Fruit fly (Drosophila melanogaster) whole organism, wandering third instar larva: Measurements from ENCODE around the gene Herp.

Experiments
- Abd-B ChIP-seq: fragments of >200 bp; optimal IDR thresholded peaks from 2 replicates; lab custom pipeline; 2017; ENCODE audit warnings: missing biosample characterization, missing genetic modification characterization
- CrebA ChIP-seq: fragments of 200-800 bp; sonication (Bioruptor generic); optimal IDR thresholded peaks from 2 replicates; lab custom pipeline; 2016; ENCODE audit warnings: missing biosample characterization, mild to moderate bottlenecking, missing genetic modification characterization, borderline replicate concordance
- Dif ChIP-seq: fragments of 200-275, 200-300 bp; sonication (Bioruptor generic); optimal IDR thresholded peaks from 2 replicates; lab custom pipeline; 2018; ENCODE audit warnings: missing biosample characterization, missing genetic modification characterization; ENCODE audit not compliant: partially characterized antibody
- Mio ChIP-seq: sonication (Bioruptor generic); optimal IDR thresholded peaks from 2 replicates; lab custom pipeline; 2016; ENCODE audit warnings: missing biosample characterization, missing genetic modification characterization
- N ChIP-seq: fragments of >200 bp; optimal IDR thresholded peaks from 2 replicates; lab custom pipeline; 2018; ENCODE audit warnings: missing biosample characterization, missing external identifiers, missing genetic modification characterization
- OdsH ChIP-seq: fragments of 200-800 bp; sonication (Bioruptor generic); optimal IDR thresholded peaks from 2 replicates; lab custom pipeline; 2016; ENCODE audit warnings: missing biosample characterization, mild to moderate bottlenecking, missing genetic modification characterization
- br ChIP-seq: fragments of 200-800 bp; sonication (Bioruptor generic); optimal IDR thresholded peaks from 2 replicates; lab custom pipeline; 2016; ENCODE audit warnings: missing biosample characterization, missing genetic modification characterization
- dsf ChIP-seq: sonication (Bioruptor generic); optimal IDR thresholded peaks from 2 replicates; lab custom pipeline; 2016; ENCODE audit warnings: missing biosample characterization, missing genetic modification characterization, borderline replicate concordance
- ey ChIP-seq: fragments of 200-800 bp; sonication (Bioruptor generic); optimal IDR thresholded peaks from 2 replicates; lab custom pipeline; 2016; ENCODE audit warnings: missing biosample characterization, missing genetic modification characterization
- foxo ChIP-seq, 2 experiments: fragments of 200-800 bp; sonication (Bioruptor generic); optimal IDR thresholded peaks; 2 replicates in 1 of 2; 3 replicates in 1 of 2; lab custom pipeline; 2016 to 2017; ENCODE audit warnings: missing biosample characterization in 2 of 2, missing genetic modification characterization in 2 of 2
- fru ChIP-seq: fragments of 200-800 bp; sonication (Bioruptor generic); optimal IDR thresholded peaks from 3 replicates; lab custom pipeline; 2016; ENCODE audit warnings: missing biosample characterization, mild to moderate bottlenecking, missing genetic modification characterization
- psq ChIP-seq: fragments of 200-800 bp; sonication (Bioruptor generic); optimal IDR thresholded peaks from 3 replicates; lab custom pipeline; 2017; ENCODE audit warnings: missing biosample characterization, mild to moderate bottlenecking, missing genetic modification characterization, moderate library complexity
- sage ChIP-seq: fragments of 200-800 bp; sonication (Bioruptor generic); optimal IDR thresholded peaks from 2 replicates; lab custom pipeline; 2016; ENCODE audit warnings: missing biosample characterization, mild to moderate bottlenecking, missing genetic modification characterization
- sv ChIP-seq: fragments of 200-800 bp; sonication (Bioruptor generic); optimal IDR thresholded peaks from 3 replicates; lab custom pipeline; 2016; ENCODE audit warnings: missing biosample characterization, missing genetic modification characterization

Herp gene

DNA sequence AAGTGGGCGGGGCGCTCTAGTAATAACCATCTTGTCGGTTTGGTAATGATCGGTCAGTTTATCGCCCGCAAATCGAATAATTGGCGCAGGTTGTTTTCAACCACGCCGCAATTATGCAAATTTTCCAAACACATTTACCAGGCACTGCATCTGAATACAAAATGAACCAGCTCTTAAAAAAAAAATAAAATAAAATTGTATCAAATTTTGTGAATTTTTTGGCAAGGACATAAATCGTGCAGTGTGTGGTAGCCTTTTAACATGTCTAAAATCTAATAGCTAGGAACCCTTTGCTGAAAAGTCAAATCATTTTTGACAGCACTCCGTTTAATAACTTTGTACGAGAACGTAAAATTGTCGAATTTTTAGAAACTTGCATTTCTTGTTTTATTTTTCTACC, 52.9 kb downstream of the Herp start, which contains the start of gene ATPsynGL:
Gene ATPsynGL, plus strand, starts transcription at position 301 of the 400 bp plus-strand sequence.
- TF ChIP-seq OdsH (GFP tag; lab: Kevin White, UChicago) (no peak), dsf (GFP tag; lab: Kevin White, UChicago) (no peak), Dif (GFP tag; lab: Kevin White, UChicago) (no peak), N (GFP tag; lab: Kevin White, UChicago) (no peak), ey (GFP tag; lab: Kevin White, UChicago) (no peak), sv (GFP tag; lab: Kevin White, UChicago) (no peak), fru (GFP tag; lab: Kevin White, UChicago) (no peak), foxo (GFP tag; optimal IDR thresholded peaks at IDR 0.05; lab: Kevin White, UChicago) (no peak), psq (GFP tag; lab: Kevin White, UChicago) (no peak), Mio (GFP tag; lab: Kevin White, UChicago) (no peak), br (GFP tag; lab: Kevin White, UChicago) (no peak), sage (no peak), Abd-B (no peak), CrebA (GFP tag; lab: Kevin White, UChicago) (no peak)
